Worm (Caenorhabditis elegans): Measurements from ENCODE around the gene pycr-4.

The pycr-4 gene

DNA sequence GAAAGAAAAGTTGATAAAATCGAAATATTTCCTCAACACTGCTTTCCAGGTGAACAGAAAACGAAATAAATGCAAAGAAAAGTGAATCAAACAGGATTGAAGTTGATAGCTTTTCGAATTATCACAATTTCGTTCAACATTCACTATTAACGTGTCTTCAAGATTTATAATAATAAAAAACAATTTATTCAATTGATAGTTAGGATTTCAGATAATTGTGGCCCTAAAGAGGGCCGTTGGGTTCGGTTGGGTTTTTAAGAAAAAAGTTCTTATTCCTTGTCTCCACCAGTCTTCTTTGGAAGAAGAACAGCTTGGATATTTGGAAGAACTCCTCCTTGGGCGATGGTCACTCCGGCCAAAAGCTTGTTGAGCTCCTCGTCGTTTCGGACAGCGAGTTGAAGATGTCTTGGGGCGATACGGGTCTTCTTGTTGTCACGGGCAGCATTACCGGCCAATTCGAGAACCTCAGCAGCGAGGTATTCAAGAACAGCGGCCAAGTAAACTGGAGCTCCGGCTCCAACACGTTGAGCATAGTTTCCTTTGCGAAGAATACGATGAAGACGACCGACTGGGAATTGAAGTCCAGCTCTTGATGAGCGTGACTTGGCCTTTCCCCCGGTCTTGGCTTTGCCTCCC is 8.6 kb upstream of the pycr-4 start:
- TF ChIP-seq flt-1 (GFP tag; IDR thresholded peaks at IDR 0.05) (peak; percentile 39; the same call in 1 of the 2 replicates), sea-1 (GFP tag; conservative IDR thresholded peaks at IDR 0.05) (peak; percentile 76), aly-1 (tag; optimal IDR thresholded peaks at IDR 0.05) (peak; percentile 39), ama-1 (optimal IDR thresholded peaks at IDR 0.05) (peak; percentile 69), tbx-11 (GFP tag; IDR thresholded peaks at IDR 0.05) (peak; percentile 8; the same call in 1 of the 2 replicates)

DNA sequence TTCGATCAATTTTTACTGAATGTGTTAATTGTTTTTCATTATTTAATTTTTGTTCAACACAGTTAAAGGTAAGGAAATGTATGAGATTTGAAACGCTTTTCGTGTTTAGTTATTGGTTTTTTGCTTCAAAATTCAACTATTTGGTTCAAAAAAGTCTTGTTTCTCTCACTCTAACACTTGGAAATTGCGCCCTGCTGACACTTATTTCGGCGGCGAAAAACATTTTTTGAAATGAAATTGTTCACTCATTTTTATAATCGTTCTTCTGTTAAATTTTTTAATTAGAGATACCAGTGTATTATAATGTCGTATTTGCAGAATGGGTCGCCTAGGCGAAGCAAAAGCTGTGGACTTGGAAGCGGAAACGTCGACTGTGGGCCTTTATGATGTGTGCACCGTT is 1.0 kb upstream of the pycr-4 start, which contains the start of gene rod-1:
rod-1 (plus strand) TSS at position 319 of the 400 bp plus-strand sequence.
- TF ChIP-seq tbx-37 (GFP tag; conservative IDR thresholded peaks at IDR 0.05) (no peak), hmbx-1 (tag; optimal IDR thresholded peaks at IDR 0.05) (no peak), ets-7 (tag; optimal IDR thresholded peaks at IDR 0.05) (no peak), ama-1 (optimal IDR thresholded peaks at IDR 0.05) (no peak)

DNA sequence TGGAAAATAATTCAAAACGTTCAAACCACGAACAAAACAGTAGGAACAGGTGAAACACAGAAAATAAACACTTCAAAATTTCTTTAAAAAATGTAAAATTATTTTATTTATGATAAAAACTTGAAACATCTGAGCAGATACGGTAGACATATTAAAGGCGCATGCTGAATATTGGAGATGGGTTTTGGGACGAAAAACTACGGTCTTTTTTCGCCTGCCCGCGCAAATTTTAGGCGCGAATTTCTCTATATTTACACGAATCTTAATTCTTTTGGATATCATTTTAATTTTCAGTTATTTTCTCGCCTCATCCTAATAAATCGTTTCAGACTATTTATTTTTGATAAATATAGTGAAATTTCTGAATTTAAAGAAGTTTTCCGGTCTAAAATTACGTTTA is 600 bp upstream of the pycr-4 start:
- no peak for TF ChIP-seq flt-1 (GFP tag; IDR thresholded peaks at IDR 0.05)
- TF ChIP-seq scrt-1 (GFP tag; IDR thresholded peaks at IDR 0.05) = no peak
- TF ChIP-seq tbx-11 (GFP tag; IDR thresholded peaks at IDR 0.05) = no peak
- no peak for TF ChIP-seq ets-7 (tag; optimal IDR thresholded peaks at IDR 0.05)
- no peak for TF ChIP-seq tra-4 (tag; optimal IDR thresholded peaks at IDR 0.05)
- TF ChIP-seq ceh-13 (GFP tag; optimal IDR thresholded peaks at IDR 0.05) = no peak
- TF ChIP-seq pes-1 (GFP tag; IDR thresholded peaks at IDR 0.05) = no peak
- TF ChIP-seq hmbx-1 (tag; optimal IDR thresholded peaks at IDR 0.05) = no peak
- no peak for TF ChIP-seq hmg-4 (GFP tag; optimal IDR thresholded peaks at IDR 0.05)
- TF ChIP-seq hnd-1 (tag; optimal IDR thresholded peaks at IDR 0.05) = no peak
- TF ChIP-seq tbx-37 (GFP tag; conservative IDR thresholded peaks at IDR 0.05) = no peak
- no peak for TF ChIP-seq ceh-36 (tag; optimal IDR thresholded peaks at IDR 0.05)

DNA sequence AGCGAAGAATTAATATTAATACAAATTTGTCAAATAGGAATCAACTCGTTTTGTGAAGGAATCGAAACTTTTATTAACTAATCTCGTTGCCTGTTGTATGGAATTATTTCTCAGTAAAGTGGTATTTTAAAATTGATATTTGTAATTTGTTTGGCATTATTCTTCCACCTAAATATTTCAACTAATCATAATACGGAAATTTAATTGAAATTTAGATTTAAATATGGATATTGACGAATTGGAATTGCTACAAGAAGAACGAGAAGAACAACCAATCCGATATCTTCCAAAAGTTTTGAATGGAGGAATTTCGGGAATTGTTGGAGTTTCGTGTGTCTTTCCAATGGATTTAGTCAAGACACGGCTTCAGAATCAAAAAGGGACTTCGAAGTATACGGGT is 2.3 kb downstream of the pycr-4 start, which contains the start of gene slc-25A18.2:
slc-25A18.2 (plus strand) TSS at position 216 of the 400 bp plus-strand sequence.
- no peak for TF ChIP-seq tbx-11 (GFP tag; IDR thresholded peaks at IDR 0.05)
- no peak for TF ChIP-seq ceh-13 (GFP tag; optimal IDR thresholded peaks at IDR 0.05)
- TF ChIP-seq scrt-1 (GFP tag; IDR thresholded peaks at IDR 0.05) = no peak
- TF ChIP-seq B0310.2 (tag; optimal IDR thresholded peaks at IDR 0.05) = no peak
- no peak for TF ChIP-seq pes-1 (GFP tag; IDR thresholded peaks at IDR 0.05)
- TF ChIP-seq hmg-4 (GFP tag; optimal IDR thresholded peaks at IDR 0.05) = no peak
- TF ChIP-seq ets-7 (tag; optimal IDR thresholded peaks at IDR 0.05) = no peak
- TF ChIP-seq tra-4 (tag; optimal IDR thresholded peaks at IDR 0.05) = no peak
- TF ChIP-seq tbx-37 (GFP tag; conservative IDR thresholded peaks at IDR 0.05) = no peak
- no peak for TF ChIP-seq flt-1 (GFP tag; IDR thresholded peaks at IDR 0.05)
- no peak for TF ChIP-seq aly-1 (tag; optimal IDR thresholded peaks at IDR 0.05)
- TF ChIP-seq F13C5.2 (tag; optimal IDR thresholded peaks at IDR 0.05) = no peak

DNA sequence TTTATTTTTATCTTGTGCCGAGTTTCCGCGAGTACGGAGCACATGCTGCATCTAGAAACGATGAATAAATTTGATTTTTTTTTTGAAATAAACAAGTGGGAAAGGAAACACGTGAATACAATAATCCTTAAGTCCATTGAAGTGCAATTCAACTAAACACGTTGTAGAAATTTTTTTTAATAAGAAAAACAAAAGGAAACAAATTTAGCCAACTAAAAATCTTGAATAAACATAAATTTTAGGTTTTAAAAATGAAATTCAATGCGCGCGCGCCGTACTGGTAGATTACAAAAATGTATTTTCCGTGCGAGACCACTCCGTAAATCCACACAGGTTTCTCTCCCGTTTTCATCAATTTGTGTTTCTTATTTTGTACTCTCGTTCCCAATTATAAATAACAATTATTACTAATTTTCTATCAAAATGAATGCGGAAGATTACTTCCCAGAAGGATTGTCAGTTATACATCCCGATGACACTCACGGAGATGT is 3.9 kb downstream of the pycr-4 start, which contains the start of the genes plk-3 and F55G1.6:
plk-3 (minus strand) TSS at position 51 of the 491 bp plus-strand sequence.
F55G1.6 (plus strand) TSS at position 359 of the 491 bp plus-strand sequence.
- TF ChIP-seq tbx-11 (GFP tag; IDR thresholded peaks at IDR 0.05) (no peak), ama-1 (optimal IDR thresholded peaks at IDR 0.05) (no peak), B0310.2 (tag; optimal IDR thresholded peaks at IDR 0.05) (no peak), F13C5.2 (tag; optimal IDR thresholded peaks at IDR 0.05) (no peak), ets-7 (tag; optimal IDR thresholded peaks at IDR 0.05) (no peak), scrt-1 (GFP tag; IDR thresholded peaks at IDR 0.05) (no peak)

DNA sequence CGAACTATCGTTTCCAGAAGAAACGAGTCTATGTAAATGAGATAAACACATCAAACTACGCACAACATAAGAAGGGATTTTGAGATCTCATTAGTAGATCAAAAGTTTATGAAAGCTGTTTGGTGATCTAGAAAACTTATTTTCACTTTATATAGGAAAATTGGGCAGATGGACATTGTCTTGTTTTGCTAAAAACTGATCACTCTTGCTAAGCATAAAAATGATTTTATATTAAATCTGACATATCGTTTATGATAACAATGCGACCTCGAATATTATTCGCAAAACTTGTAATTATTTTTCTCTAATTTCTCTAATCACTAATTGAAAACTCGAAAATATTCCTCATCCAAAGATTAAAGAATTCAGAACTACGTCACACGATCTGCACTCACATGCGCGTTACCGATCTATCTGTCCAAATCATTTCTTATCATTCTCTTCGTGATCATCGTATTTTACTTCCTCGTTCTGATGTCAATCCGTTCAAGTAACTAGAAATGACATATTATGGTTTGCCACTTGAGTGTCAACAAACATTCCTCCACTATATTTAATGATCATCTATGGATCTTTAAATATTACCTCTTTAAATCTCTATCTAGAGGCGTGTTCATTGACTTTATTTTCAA is 7.2 kb downstream of the pycr-4 start, which contains the start of gene F55G1.7:
F55G1.7 (minus strand) TSS at position 51 of the 632 bp plus-strand sequence.
- TF ChIP-seq ets-7 (tag; optimal IDR thresholded peaks at IDR 0.05) (no peak), scrt-1 (GFP tag; IDR thresholded peaks at IDR 0.05) (no peak), tra-4 (tag; optimal IDR thresholded peaks at IDR 0.05) (no peak), tbx-37 (GFP tag; conservative IDR thresholded peaks at IDR 0.05) (no peak), F13C5.2 (tag; optimal IDR thresholded peaks at IDR 0.05) (no peak), hmg-4 (GFP tag; optimal IDR thresholded peaks at IDR 0.05) (no peak), hnd-1 (tag; optimal IDR thresholded peaks at IDR 0.05) (no peak), ceh-13 (GFP tag; optimal IDR thresholded peaks at IDR 0.05) (no peak), ama-1 (optimal IDR thresholded peaks at IDR 0.05) (no peak), B0310.2 (tag; optimal IDR thresholded peaks at IDR 0.05) (no peak), aly-1 (tag; optimal IDR thresholded peaks at IDR 0.05) (no peak), ceh-36 (tag; optimal IDR thresholded peaks at IDR 0.05) (no peak), sea-1 (GFP tag; conservative IDR thresholded peaks at IDR 0.05) (no peak), hmbx-1 (tag; optimal IDR thresholded peaks at IDR 0.05) (no peak), tbx-11 (GFP tag; IDR thresholded peaks at IDR 0.05) (no peak), flt-1 (GFP tag; IDR thresholded peaks at IDR 0.05) (no peak), pes-1 (GFP tag; IDR thresholded peaks at IDR 0.05) (no peak)

DNA sequence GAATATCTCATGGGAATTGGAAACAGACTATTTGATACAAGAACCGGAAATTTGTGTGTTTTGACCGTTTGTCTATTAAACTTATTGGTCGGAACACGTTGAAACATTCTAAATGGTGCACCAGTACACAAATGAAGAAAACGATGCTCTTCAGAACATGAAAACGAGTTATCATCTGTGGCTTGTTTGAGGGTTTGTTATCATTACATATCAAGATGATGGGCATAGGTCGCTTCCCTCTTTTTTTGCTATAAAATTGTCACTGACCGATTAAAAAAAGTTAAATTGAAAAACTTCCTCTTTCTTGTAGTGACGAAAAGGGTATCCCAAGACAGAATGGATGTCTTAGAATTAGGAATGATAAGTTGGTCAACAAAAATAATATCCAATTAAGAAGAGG is 8.5 kb downstream of the pycr-4 start:
- TF ChIP-seq pes-1 (GFP tag; IDR thresholded peaks at IDR 0.05) (no peak), sea-1 (GFP tag; conservative IDR thresholded peaks at IDR 0.05) (no peak), ama-1 (optimal IDR thresholded peaks at IDR 0.05) (no peak), hnd-1 (tag; optimal IDR thresholded peaks at IDR 0.05) (no peak), F13C5.2 (tag; optimal IDR thresholded peaks at IDR 0.05) (no peak), tbx-37 (GFP tag; conservative IDR thresholded peaks at IDR 0.05) (no peak), flt-1 (GFP tag; IDR thresholded peaks at IDR 0.05) (no peak), ceh-36 (tag; optimal IDR thresholded peaks at IDR 0.05) (no peak), B0310.2 (tag; optimal IDR thresholded peaks at IDR 0.05) (no peak), ets-7 (tag; optimal IDR thresholded peaks at IDR 0.05) (no peak), tbx-11 (GFP tag; IDR thresholded peaks at IDR 0.05) (no peak), scrt-1 (GFP tag; IDR thresholded peaks at IDR 0.05) (no peak), hmbx-1 (tag; optimal IDR thresholded peaks at IDR 0.05) (no peak), ceh-13 (GFP tag; optimal IDR thresholded peaks at IDR 0.05) (no peak), tra-4 (tag; optimal IDR thresholded peaks at IDR 0.05) (no peak), aly-1 (tag; optimal IDR thresholded peaks at IDR 0.05) (no peak), hmg-4 (GFP tag; optimal IDR thresholded peaks at IDR 0.05) (no peak)

All from whole organism, early embryonic.